Fruit fly (Drosophila melanogaster): ENCODE data around the gene ND-ASHI.

ND-ASHI gene

dm6 chrX:6694979-6695388 is 16.1 kb upstream of the ND-ASHI start, which contains the start of gene CG14442 (continued):
- 0 out of 3 replicates have a peak, but pooled peaks have one; percentile 14 for TF ChIP-seq Aef1 (GFP tag; IDR thresholded peaks at IDR 0.05)
- TF ChIP-seq fu2 (GFP tag; optimal IDR thresholded peaks at IDR 0.05) = no peak
- TF ChIP-seq slou (GFP tag; optimal IDR thresholded peaks at IDR 0.05) = no peak
- TF ChIP-seq CG11085 (GFP tag; IDR thresholded peaks at IDR 0.05) = no peak
- TF ChIP-seq lilli (GFP tag; optimal IDR thresholded peaks at IDR 0.05) = peak; percentile 71
- TF ChIP-seq CG3407 (GFP tag; optimal IDR thresholded peaks at IDR 0.05) = no peak
- no peak for TF ChIP-seq tup (GFP tag; optimal IDR thresholded peaks at IDR 0.05)
- no peak for TF ChIP-seq HLH3B (GFP tag; IDR thresholded peaks at IDR 0.05)
- peak; percentile 11 for TF ChIP-seq CG10654 (GFP tag; optimal IDR thresholded peaks at IDR 0.05)
- peak; percentile 65 for TF ChIP-seq CG15514 (GFP tag; optimal IDR thresholded peaks at IDR 0.05)
- TF ChIP-seq CG4424 (GFP tag; optimal IDR thresholded peaks at IDR 0.05) = peak; percentile 30
- TF ChIP-seq Meics (GFP tag; optimal IDR thresholded peaks at IDR 0.05) = peak; percentile 11
- TF ChIP-seq ssp (GFP tag; IDR thresholded peaks at IDR 0.05) = peak; percentile 28; the same call in 1 of the 2 replicates
- TF ChIP-seq chif (GFP tag; optimal IDR thresholded peaks at IDR 0.05) = no peak
- no peak for TF ChIP-seq fd3F (GFP tag; optimal IDR thresholded peaks at IDR 0.05)
- peak; percentile 6 for TF ChIP-seq CG13624 (GFP tag; optimal IDR thresholded peaks at IDR 0.05)
- no peak for TF ChIP-seq gem (tag; optimal IDR thresholded peaks at IDR 0.05)
- no peak for TF ChIP-seq CG11695 (GFP tag; IDR thresholded peaks at IDR 0.05)
- no peak for TF ChIP-seq CG10321 (GFP tag; IDR thresholded peaks at IDR 0.05)
- no peak for TF ChIP-seq az2 (GFP tag; optimal IDR thresholded peaks at IDR 0.05)
- no peak for TF ChIP-seq CG6654 (GFP tag; optimal IDR thresholded peaks at IDR 0.05)
- TF ChIP-seq HLHmδ (GFP tag; optimal IDR thresholded peaks at IDR 0.05) = no peak
- TF ChIP-seq CG6854 (GFP tag; optimal IDR thresholded peaks at IDR 0.05) = no peak
- TF ChIP-seq ato (GFP tag; IDR thresholded peaks at IDR 0.05; ENCODE audit: partially characterized antibody) = peak; percentile 91
- TF ChIP-seq chm (GFP tag; IDR thresholded peaks at IDR 0.05) = no peak
- TF ChIP-seq luna (GFP tag; optimal IDR thresholded peaks at IDR 0.05) = no peak
- TF ChIP-seq pros (GFP tag; optimal IDR thresholded peaks at IDR 0.05) = no peak
- TF ChIP-seq Hand (GFP tag; optimal IDR thresholded peaks at IDR 0.05) = no peak
- TF ChIP-seq pb (GFP tag; optimal IDR thresholded peaks at IDR 0.05) = no peak
- TF ChIP-seq CG7839 (tag; optimal IDR thresholded peaks at IDR 0.05) = no peak
- TF ChIP-seq repo (GFP tag; optimal IDR thresholded peaks at IDR 0.05) = no peak
- peak; percentile 31 for TF ChIP-seq Xbp1 (GFP tag; optimal IDR thresholded peaks at IDR 0.05)
- TF ChIP-seq gro (GFP tag; optimal IDR thresholded peaks at IDR 0.05) = peak; percentile 35
- TF ChIP-seq CG30020 (tag; optimal IDR thresholded peaks at IDR 0.05) = peak; percentile 56
- no peak for TF ChIP-seq E2f1 (GFP tag; IDR thresholded peaks at IDR 0.05)
- TF ChIP-seq CG11456 (GFP tag; IDR thresholded peaks at IDR 0.05) = no peak
- TF ChIP-seq CG2202 (tag; optimal IDR thresholded peaks at IDR 0.05) = no peak
- peak; percentile 50 for TF ChIP-seq CG17829 (tag; optimal IDR thresholded peaks at IDR 0.05)
- no peak for TF ChIP-seq CG1024 (GFP tag; IDR thresholded peaks at IDR 0.05)
- TF ChIP-seq E2f2 (GFP tag; IDR thresholded peaks at IDR 0.05) = peak; percentile 70
- peak; percentile 95 for TF ChIP-seq hb (GFP tag; IDR thresholded peaks at IDR 0.05; ENCODE audit: partially characterized antibody)
- TF ChIP-seq CG11247 (GFP tag; IDR thresholded peaks at IDR 0.05) = no peak
- TF ChIP-seq CG30431 (GFP tag; optimal IDR thresholded peaks at IDR 0.05) = no peak
- TF ChIP-seq bsh (GFP tag; optimal IDR thresholded peaks at IDR 0.05) = peak in 1 of 2 experiments; percentile 25
- TF ChIP-seq Mes4 (GFP tag; optimal IDR thresholded peaks at IDR 0.05) = no peak
- TF ChIP-seq ham (GFP tag; IDR thresholded peaks at IDR 0.05) = no peak
- TF ChIP-seq CG31441 (GFP tag; IDR thresholded peaks at IDR 0.05) = no peak
- TF ChIP-seq CG5180 (GFP tag; optimal IDR thresholded peaks at IDR 0.05) = peak; percentile 6
- no peak for TF ChIP-seq CG2678 (tag; optimal IDR thresholded peaks at IDR 0.05)
- peak; percentile 52 for TF ChIP-seq Lhr (GFP tag; optimal IDR thresholded peaks at IDR 0.05)
- TF ChIP-seq lov (optimal IDR thresholded peaks at IDR 0.05) = no peak
- no peak for TF ChIP-seq lov (GFP tag; IDR thresholded peaks at IDR 0.05)

Data from whole organism, embryonic.